Worm (Caenorhabditis elegans) whole organism, young adult: ENCODE results near the gene kqt-1.

Experiments
- F10E7.11 ChIP-seq: sonication (generic microtip); optimal IDR thresholded peaks from 2 replicates; lab custom pipeline; 2017; ENCODE audit warnings: mild to moderate bottlenecking, missing genetic modification characterization, moderate library complexity, missing compliant biosample characterization
- F37B4.10 ChIP-seq: fragments of 200-800 bp; sonication (Bioruptor generic); IDR thresholded peaks from 2 replicates; pipeline ENCODE4 v1.3.6; 2022; ENCODE audit warnings: missing genetic modification characterization, missing compliant biosample characterization
- F57A8.1 ChIP-seq: fragments of 200-800 bp; sonication (Bioruptor generic); optimal IDR thresholded peaks from 2 replicates; lab custom pipeline; 2018; ENCODE audit warnings: mild to moderate bottlenecking, missing genetic modification characterization, moderate library complexity, missing compliant biosample characterization
- K11D2.4 ChIP-seq: fragments of 200-800 bp; sonication (Bioruptor generic); IDR thresholded peaks from 2 replicates; pipeline ENCODE4 v1.3.6; 2022; ENCODE audit warnings: missing genetic modification reagents, missing genetic modification characterization, missing compliant biosample characterization
- Y53F4B.3 ChIP-seq: fragments of 200-800 bp; sonication (Bioruptor generic); IDR thresholded peaks from 2 replicates; pipeline ENCODE4 v1.3.6; 2022; ENCODE audit warnings: missing genetic modification reagents, missing genetic modification characterization, missing compliant biosample characterization
- aptf-3 ChIP-seq: fragments of 200-800 bp; sonication (Bioruptor generic); IDR thresholded peaks from 2 replicates; pipeline ENCODE4 v1.3.6; 2022; ENCODE audit warnings: missing genetic modification characterization, missing compliant biosample characterization
- attf-6 ChIP-seq: fragments of 200-800 bp; sonication (Bioruptor generic); IDR thresholded peaks from 2 replicates; pipeline ENCODE4 v1.3.6; 2022; ENCODE audit warnings: missing genetic modification reagents, missing genetic modification characterization, missing compliant biosample characterization
- ceh-40 ChIP-seq: fragments of 200-800 bp; sonication (Bioruptor generic); IDR thresholded peaks from 2 replicates; pipeline ENCODE4 v1.3.6; 2022; ENCODE audit warnings: missing genetic modification characterization, missing compliant biosample characterization
- hlh-26 ChIP-seq: fragments of 200-800 bp; sonication (Bioruptor generic); conservative IDR thresholded peaks from 2 replicates; pipeline ENCODE4 v1.3.6; 2022; ENCODE audit warnings: missing genetic modification reagents, missing genetic modification characterization, missing compliant biosample characterization
- lag-1 ChIP-seq: fragments of 200-800 bp; sonication (Bioruptor generic); IDR thresholded peaks from 2 replicates; pipeline ENCODE4 v1.3.6; 2022; ENCODE audit warnings: missing genetic modification reagents, missing genetic modification characterization, missing compliant biosample characterization
- lir-1 ChIP-seq: fragments of 200-800 bp; sonication (Bioruptor generic); conservative IDR thresholded peaks from 2 replicates; pipeline ENCODE4 v1.3.6; 2022; ENCODE audit warnings: missing genetic modification reagents, missing genetic modification characterization, missing compliant biosample characterization
- mxl-1 ChIP-seq: sonication (generic microtip); optimal IDR thresholded peaks from 2 replicates; lab custom pipeline; 2016; ENCODE audit warnings: missing genetic modification characterization, missing compliant biosample characterization
- nfya-1 ChIP-seq: sonication (generic microtip); optimal IDR thresholded peaks from 2 replicates; lab custom pipeline; 2017; ENCODE audit warnings: antibody characterized with exemption, missing compliant biosample characterization, missing genetic modification characterization, borderline replicate concordance; ENCODE audit not compliant: insufficient read depth
- nhr-80 ChIP-seq: sonication (generic microtip); optimal IDR thresholded peaks from 2 replicates; lab custom pipeline; 2016; ENCODE audit warnings: missing genetic modification characterization, missing compliant biosample characterization
- sea-2 ChIP-seq: fragments of 200-800 bp; sonication (Bioruptor generic); IDR thresholded peaks from 2 replicates; pipeline ENCODE4 v1.3.6; 2022; ENCODE audit warnings: missing genetic modification characterization, missing compliant biosample characterization
- tbx-9 ChIP-seq: sonication (generic microtip); optimal IDR thresholded peaks from 2 replicates; lab custom pipeline; 2016; ENCODE audit warnings: borderline replicate concordance, missing genetic modification characterization, inconsistent platforms, missing compliant biosample characterization
- ztf-25 ChIP-seq: fragments of 200-800 bp; sonication (Bioruptor generic); IDR thresholded peaks from 2 replicates; pipeline ENCODE4 v1.3.6; 2022; ENCODE audit warnings: missing genetic modification reagents, missing genetic modification characterization, missing compliant biosample characterization

The kqt-1 gene

DNA sequence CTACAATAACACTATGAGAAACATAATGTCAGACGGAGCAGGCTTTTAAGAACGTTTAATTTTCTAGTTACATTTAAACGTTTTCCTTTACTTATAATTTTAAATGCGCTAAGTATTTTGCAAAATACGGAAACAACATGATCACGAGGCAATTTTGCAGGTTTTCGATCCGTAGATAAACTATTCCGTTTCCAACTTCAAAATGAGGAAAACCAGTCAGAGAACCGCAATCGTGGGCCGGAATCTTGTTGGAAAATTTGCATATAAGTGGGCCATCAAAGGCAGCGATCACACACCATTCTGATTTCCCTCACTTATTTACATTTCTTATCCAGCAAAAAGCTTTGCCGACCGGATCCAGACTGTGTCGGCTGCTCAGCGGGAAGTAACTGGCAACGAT is 53.7 kb downstream of the kqt-1 start, which contains the start of gene col-172:
col-172 (plus strand) TSS at position 301 of the 400 bp plus-strand sequence.
- TF ChIP-seq mxl-1 (no peak), F57A8.1 (GFP tag; lab: Kevin White, UChicago) (no peak), tbx-9 (no peak), lag-1 (GFP tag; lab: Robert Waterston, UW) (no peak), Y53F4B.3 (no peak), attf-6 (no peak), hlh-26 (no peak), ztf-25 (GFP tag; lab: Robert Waterston, UW) (no peak), nhr-80 (tag; lab: Kevin White, UChicago) (no peak), ceh-40 (GFP tag; lab: Robert Waterston, UW) (no peak), F37B4.10 (GFP tag; lab: Robert Waterston, UW) (no peak), aptf-3 (GFP tag; lab: Robert Waterston, UW) (no peak), K11D2.4 (no peak), lir-1 (no peak), F10E7.11 (tag; lab: Kevin White, UChicago) (no peak), sea-2 (GFP tag; lab: Robert Waterston, UW) (no peak)

DNA sequence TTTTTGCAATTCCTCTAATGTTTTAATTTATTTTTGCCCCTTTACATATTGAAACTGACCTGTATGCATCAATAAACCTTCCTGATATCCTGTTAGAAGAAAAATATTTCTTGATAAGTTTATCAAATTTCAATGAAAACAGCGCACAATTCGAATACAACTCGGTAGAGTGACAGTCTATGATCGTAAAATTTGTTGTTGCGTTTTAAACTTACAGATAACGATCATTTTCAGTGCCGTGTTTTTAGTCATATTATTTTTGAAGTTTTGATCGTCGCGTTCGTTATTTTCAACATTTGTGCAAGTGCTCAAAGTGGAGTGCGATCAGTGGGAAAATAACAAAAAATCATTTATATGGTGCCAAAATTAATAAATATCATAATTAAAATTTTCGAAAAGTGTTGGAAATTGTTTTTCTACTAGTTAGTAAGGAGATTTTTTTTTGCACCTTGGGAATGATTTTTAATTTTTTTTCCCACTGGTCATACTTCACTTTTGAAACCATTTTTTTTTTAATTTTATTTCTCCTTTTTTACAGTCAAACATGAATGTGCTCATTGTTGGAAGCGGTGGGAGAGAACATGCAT is 55.6 kb downstream of the kqt-1 start, which contains the start of gene F38B6.4:
F38B6.4 (plus strand) TSS at position 537 of the 587 bp plus-strand sequence.
- TF ChIP-seq nhr-80 (tag; lab: Kevin White, UChicago) (peak; percentile 63), nfya-1 (tag; lab: Kevin White, UChicago) (no peak)
